Worm (Caenorhabditis elegans) whole organism, L2 larva: ENCODE measurements around the gene rpl-16.

Experiments used
- F13H6.1 ChIP-seq: sonication (generic microtip); optimal IDR thresholded peaks from 2 replicates; lab custom pipeline; 2016; ENCODE audit warnings: missing genetic modification characterization, missing compliant biosample characterization
- ceh-82 ChIP-seq: fragments of 150-350 bp; optimal IDR thresholded peaks from 2 replicates; lab custom pipeline; 2014; ENCODE audit warnings: missing biosample characterization, missing genetic modification characterization
- egl-27 ChIP-seq: sonication (generic microtip); optimal IDR thresholded peaks from 3 replicates; lab custom pipeline; 2017; ENCODE audit warnings: missing biosample characterization, missing genetic modification reagents, missing genetic modification characterization
- fos-1 ChIP-seq: fragments of 150-350 bp; optimal IDR thresholded peaks from 2 replicates; lab custom pipeline; 2014; ENCODE audit warnings: missing biosample characterization, missing genetic modification characterization
- lin-39 ChIP-seq: fragments of 150-350 bp; optimal IDR thresholded peaks from 2 replicates; lab custom pipeline; 2014; ENCODE audit warnings: missing biosample characterization, missing genetic modification reagents, missing genetic modification characterization
- lsy-2 ChIP-seq, 2 experiments: fragments of 150-350 bp in 1 of 2; sonication (generic microtip) in 1 of 2; optimal IDR thresholded peaks; 2 replicates each; lab custom pipeline; 2014 to 2017; ENCODE audit warnings: missing biosample characterization in 2 of 2, missing genetic modification characterization in 2 of 2
- nhr-10 ChIP-seq: sonication (generic microtip); optimal IDR thresholded peaks from 2 replicates; lab custom pipeline; 2017; ENCODE audit warnings: missing biosample characterization, missing genetic modification characterization
- nhr-237 ChIP-seq: fragments of 150-350 bp; optimal IDR thresholded peaks from 2 replicates; lab custom pipeline; 2014; ENCODE audit warnings: missing biosample characterization, missing genetic modification characterization
- unc-62 ChIP-seq: fragments of 150-350 bp; optimal IDR thresholded peaks from 2 replicates; lab custom pipeline; 2014; ENCODE audit warnings: missing biosample characterization, missing genetic modification reagents, missing genetic modification characterization

- TF ChIP-seq nhr-10 (tag; lab: Kevin White, UChicago) (no peak), lsy-2 (tag; optimal IDR thresholded peaks at IDR 0.05; lab: Kevin White, UChicago) (no peak), nhr-237 (tag; lab: Kevin White, UChicago) (no peak), lin-39 (tag; lab: Kevin White, UChicago) (no peak), ceh-82 (tag; lab: Kevin White, UChicago) (no peak), F13H6.1 (no peak), egl-27 (no peak), fos-1 (tag; lab: Kevin White, UChicago) (no peak), unc-62 (no peak)
These were observed 24.9 kb upstream of the rpl-16 start, which contains the start of gene rpl-37 for ce11 chrIII:3528342-3528741.
